Worm (Caenorhabditis elegans) whole organism, L4 larva: ENCODE measurements around the gene nspg-8.

ENCODE experiments used
- R02D3.7 ChIP-seq: fragments of 150-350 bp; sonication (generic microtip); optimal IDR thresholded peaks from 3 replicates; lab custom pipeline; 2014; ENCODE audit warnings: missing biosample characterization, missing genetic modification characterization
- ctbp-1 ChIP-seq: fragments of 200-800 bp; sonication (Bioruptor generic); IDR thresholded peaks from 2 replicates; pipeline ENCODE4 v1.3.6; 2022; ENCODE audit warnings: missing genetic modification reagents, missing genetic modification characterization, missing compliant biosample characterization
- dmd-8 ChIP-seq: fragments of 200-800 bp; sonication (Bioruptor generic); IDR thresholded peaks from 2 replicates; pipeline ENCODE4 v1.3.6; 2022; ENCODE audit warnings: missing genetic modification characterization, missing compliant biosample characterization
- egl-27 ChIP-seq: sonication (generic microtip); optimal IDR thresholded peaks from 3 replicates; lab custom pipeline; 2017; ENCODE audit warnings: missing biosample characterization, missing genetic modification reagents, missing genetic modification characterization
- gei-8 ChIP-seq: fragments of 200-800 bp; sonication (Bioruptor generic); optimal IDR thresholded peaks from 2 replicates; lab custom pipeline; 2018; ENCODE audit warnings: mild to moderate bottlenecking, missing genetic modification characterization, missing compliant biosample characterization
- lir-3 ChIP-seq: sonication (generic microtip); optimal IDR thresholded peaks from 2 replicates; lab custom pipeline; 2016; ENCODE audit warnings: mild to moderate bottlenecking, missing genetic modification characterization, missing compliant biosample characterization
- pha-4 ChIP-seq, 2 experiments: fragments of 150-350 bp in 1 of 2; fragments of 200-800 bp in 1 of 2; sonication (Bioruptor generic) in 1 of 2; IDR thresholded peaks in 1 of 2; optimal IDR thresholded peaks in 1 of 2; 2 replicates each; pipeline versions ENCODE4 v1.3.6 to Lab custom; 2014 to 2022; ENCODE audit warnings: missing genetic modification characterization in 2 of 2, missing genetic modification reagents in 2 of 2, missing biosample characterization in 1 of 2, missing compliant biosample characterization in 1 of 2
- pqm-1 ChIP-seq: sonication (generic microtip); optimal IDR thresholded peaks from 2 replicates; lab custom pipeline; 2017; ENCODE audit warnings: missing biosample characterization, missing genetic modification characterization
- unc-39 ChIP-seq: sonication (generic microtip); optimal IDR thresholded peaks from 2 replicates; lab custom pipeline; 2017; ENCODE audit warnings: missing biosample characterization, missing genetic modification characterization

- TF ChIP-seq lir-3 (tag; lab: Kevin White, UChicago): no peak
- TF ChIP-seq R02D3.7 (tag; lab: Kevin White, UChicago): no peak
- TF ChIP-seq unc-39 (tag; lab: Kevin White, UChicago): no peak
- TF ChIP-seq pha-4 (GFP tag; IDR thresholded peaks at IDR 0.05; lab: Robert Waterston, UW): no peak
- TF ChIP-seq pha-4 (tag; optimal IDR thresholded peaks at IDR 0.05; lab: Kevin White, UChicago): no peak
- TF ChIP-seq pqm-1 (tag; lab: Kevin White, UChicago): no peak
- TF ChIP-seq dmd-8: no peak
- no peak for TF ChIP-seq egl-27 (tag; lab: Kevin White, UChicago)
- no peak for TF ChIP-seq ctbp-1 (GFP tag; lab: Robert Waterston, UW)
- no peak for TF ChIP-seq gei-8 (GFP tag; lab: Kevin White, UChicago)
These were observed 43.3 kb downstream of the nspg-8 start for ce11 chrIII:1225116-1225515.
